Fruit fly (Drosophila melanogaster) whole organism, embryonic: ENCODE data around the gene Atx-1.
A peak's percentile ranks its signal among the peaks of the same experiment; 100 is the strongest.

Experiments used
- ATbp ChIP-seq: fragments of 200-800 bp; sonication (Bioruptor generic); optimal IDR thresholded peaks from 2 replicates; lab custom pipeline; 2017; ENCODE audit warnings: missing biosample characterization, mild to moderate bottlenecking, missing genetic modification characterization, missing genetic modification reagents
- Adf1 ChIP-seq: fragments of 200-800 bp; sonication (Bioruptor generic); IDR thresholded peaks from 2 replicates; pipeline ENCODE4 v1.3.6; 2022; ENCODE audit warnings: missing biosample characterization, missing genetic modification characterization
- CG11696 ChIP-seq: fragments of 200-800 bp; sonication (Bioruptor generic); IDR thresholded peaks from 2 replicates; pipeline ENCODE4 v1.3.6; 2022; ENCODE audit warnings: missing biosample characterization, missing genetic modification characterization
- CG12942 ChIP-seq: fragments of 200-800 bp; sonication (Bioruptor generic); optimal IDR thresholded peaks from 3 replicates; lab custom pipeline; 2016; ENCODE audit warnings: missing biosample characterization, missing genetic modification characterization
- CG13296 ChIP-seq: fragments of 200-800 bp; sonication (Bioruptor generic); optimal IDR thresholded peaks from 3 replicates; lab custom pipeline; 2018; ENCODE audit warnings: missing biosample characterization, mild to moderate bottlenecking, missing genetic modification characterization
- CG13624 ChIP-seq: fragments of 200-800 bp; sonication (Bioruptor generic); optimal IDR thresholded peaks from 2 replicates; lab custom pipeline; 2016; ENCODE audit warnings: missing biosample characterization, missing genetic modification characterization
- CG15479 ChIP-seq: fragments of 200-800 bp; sonication (Bioruptor generic); optimal IDR thresholded peaks from 3 replicates; lab custom pipeline; 2019; ENCODE audit warnings: missing biosample characterization, mild to moderate bottlenecking, missing genetic modification characterization, moderate library complexity
- CG15601 ChIP-seq: fragments of 200-800 bp; sonication (Bioruptor generic); optimal IDR thresholded peaks from 3 replicates; lab custom pipeline; 2019; ENCODE audit warnings: missing biosample characterization, mild to moderate bottlenecking, missing genetic modification characterization, moderate library complexity
- CG15696 ChIP-seq: fragments of 200-800 bp; sonication (Bioruptor generic); optimal IDR thresholded peaks from 2 replicates; lab custom pipeline; 2019; ENCODE audit warnings: missing biosample characterization, mild to moderate bottlenecking, missing genetic modification characterization, moderate library complexity
- CG1647 ChIP-seq: fragments of 200-800 bp; sonication (Bioruptor generic); optimal IDR thresholded peaks from 3 replicates; lab custom pipeline; 2016; ENCODE audit warnings: missing biosample characterization, missing genetic modification characterization
- CG17912 ChIP-seq: fragments of 200-800 bp; sonication (Bioruptor generic); optimal IDR thresholded peaks from 2 replicates; lab custom pipeline; 2018; ENCODE audit warnings: missing biosample characterization, mild to moderate bottlenecking, missing genetic modification characterization
- CG1792 ChIP-seq: fragments of 200-800 bp; sonication (Bioruptor generic); optimal IDR thresholded peaks from 2 replicates; lab custom pipeline; 2016; ENCODE audit warnings: missing biosample characterization, missing genetic modification characterization
- CG2129 ChIP-seq: fragments of 200-800 bp; sonication (Bioruptor generic); IDR thresholded peaks from 2 replicates; pipeline ENCODE4 v1.3.6; 2022; ENCODE audit warnings: missing biosample characterization, missing genetic modification characterization; ENCODE audit not compliant: partially characterized antibody
- CG2199 ChIP-seq: fragments of 200-800 bp; sonication (Bioruptor generic); IDR thresholded peaks from 3 replicates; pipeline ENCODE4 v1.3.6; 2022; ENCODE audit warnings: missing biosample characterization, missing genetic modification characterization
- CG31224 ChIP-seq: fragments of 200-800 bp; sonication (Bioruptor generic); IDR thresholded peaks from 2 replicates; pipeline ENCODE4 v1.3.6; 2022; ENCODE audit warnings: missing biosample characterization, missing genetic modification characterization
- CG3281 ChIP-seq: fragments of 200-800 bp; sonication (Bioruptor generic); optimal IDR thresholded peaks from 3 replicates; lab custom pipeline; 2017; ENCODE audit warnings: missing biosample characterization, mild to moderate bottlenecking, missing genetic modification characterization
- CG4360 ChIP-seq: fragments of 200-800 bp; sonication (Bioruptor generic); IDR thresholded peaks from 2 replicates; pipeline ENCODE4 v1.3.6; 2022; ENCODE audit warnings: missing biosample characterization, missing genetic modification characterization
- CG43689 ChIP-seq: fragments of 200-800 bp; sonication (Bioruptor generic); IDR thresholded peaks from 2 replicates; pipeline ENCODE4 v1.3.6; 2022; ENCODE audit warnings: missing biosample characterization, missing genetic modification characterization
- CG7271 ChIP-seq: fragments of 200-800 bp; sonication (Bioruptor generic); optimal IDR thresholded peaks from 2 replicates; lab custom pipeline; 2018; ENCODE audit warnings: missing biosample characterization, mild to moderate bottlenecking, missing genetic modification characterization, moderate library complexity
- CG7928 ChIP-seq: fragments of 200-800 bp; sonication (Bioruptor generic); optimal IDR thresholded peaks from 2 replicates; lab custom pipeline; 2017; ENCODE audit warnings: missing biosample characterization, mild to moderate bottlenecking, missing genetic modification characterization
- Dip2 ChIP-seq: fragments of 200-800 bp; sonication (Bioruptor generic); IDR thresholded peaks from 2 replicates; pipeline ENCODE4 v1.3.6; 2022; ENCODE audit warnings: missing biosample characterization, missing genetic modification characterization
- Drgx ChIP-seq: fragments of 200-800 bp; sonication (Bioruptor generic); IDR thresholded peaks from 2 replicates; pipeline ENCODE4 v1.3.6; 2022; ENCODE audit warnings: missing biosample characterization, missing genetic modification characterization
- E2f1 ChIP-seq: fragments of 200-800 bp; sonication (Bioruptor generic); IDR thresholded peaks from 2 replicates; pipeline ENCODE4 v1.3.6; 2022; ENCODE audit warnings: missing biosample characterization, missing genetic modification characterization
- ERR ChIP-seq: fragments of 200-800 bp; sonication (Bioruptor generic); optimal IDR thresholded peaks from 2 replicates; lab custom pipeline; 2016; ENCODE audit warnings: missing biosample characterization, missing genetic modification characterization
- HLH3B ChIP-seq: fragments of 200-800 bp; sonication (Bioruptor generic); IDR thresholded peaks from 2 replicates; pipeline ENCODE4 v1.3.6; 2022; ENCODE audit warnings: missing biosample characterization, missing genetic modification characterization
- Mes4 ChIP-seq: fragments of 200-800 bp; sonication (Bioruptor generic); optimal IDR thresholded peaks from 2 replicates; lab custom pipeline; 2016; ENCODE audit warnings: missing biosample characterization, missing genetic modification characterization
- NFAT ChIP-seq: fragments of 200-800 bp; sonication (Bioruptor generic); IDR thresholded peaks from 2 replicates; pipeline ENCODE4 v1.3.6; 2022; ENCODE audit warnings: missing biosample characterization, missing genetic modification characterization
- Oli ChIP-seq: fragments of 200-800 bp; sonication (Bioruptor generic); optimal IDR thresholded peaks from 2 replicates; lab custom pipeline; 2018; ENCODE audit warnings: missing biosample characterization, mild to moderate bottlenecking, missing genetic modification characterization, moderate library complexity
- PHDP ChIP-seq: fragments of 200-800 bp; sonication (Bioruptor generic); optimal IDR thresholded peaks from 3 replicates; lab custom pipeline; 2018; ENCODE audit warnings: missing biosample characterization, mild to moderate bottlenecking, missing genetic modification characterization, moderate library complexity
- Ptx1 ChIP-seq: fragments of 200-800 bp; sonication (Bioruptor generic); IDR thresholded peaks from 2 replicates; pipeline ENCODE4 v1.3.6; 2022; ENCODE audit warnings: missing biosample characterization, missing genetic modification characterization
- Rx ChIP-seq: fragments of 200-800 bp; sonication (Bioruptor generic); IDR thresholded peaks from 2 replicates; pipeline ENCODE4 v1.3.6; 2022; ENCODE audit warnings: missing biosample characterization, missing genetic modification characterization
- Sox102F ChIP-seq: fragments of 200-800 bp; sonication (Bioruptor generic); optimal IDR thresholded peaks from 2 replicates; lab custom pipeline; 2018; ENCODE audit warnings: missing biosample characterization, mild to moderate bottlenecking, missing genetic modification characterization, moderate library complexity
- Vsx1 ChIP-seq: fragments of 200-800 bp; sonication (Bioruptor generic); optimal IDR thresholded peaks from 2 replicates; lab custom pipeline; 2017; ENCODE audit warnings: missing biosample characterization, mild to moderate bottlenecking, missing genetic modification characterization, missing genetic modification reagents
- ap ChIP-seq: fragments of 200-800 bp; sonication (Bioruptor generic); IDR thresholded peaks from 2 replicates; pipeline ENCODE4 v1.3.6; 2022; ENCODE audit warnings: missing biosample characterization, missing genetic modification characterization
- ara ChIP-seq: fragments of 200-800 bp; sonication (Bioruptor generic); IDR thresholded peaks from 2 replicates; pipeline ENCODE4 v1.3.6; 2022; ENCODE audit warnings: missing biosample characterization, missing genetic modification characterization
- bigmax ChIP-seq: fragments of 200-800 bp; sonication (Bioruptor generic); optimal IDR thresholded peaks from 2 replicates; lab custom pipeline; 2018; ENCODE audit warnings: missing biosample characterization, mild to moderate bottlenecking, missing genetic modification characterization
- cg ChIP-seq: fragments of 200-800 bp; sonication (Bioruptor generic); optimal IDR thresholded peaks from 3 replicates; lab custom pipeline; 2019; ENCODE audit warnings: missing biosample characterization, mild to moderate bottlenecking, missing genetic modification characterization, moderate library complexity
- crol ChIP-seq: fragments of 200-800 bp; sonication (Bioruptor generic); IDR thresholded peaks from 2 replicates; pipeline ENCODE4 v1.3.6; 2022; ENCODE audit warnings: missing biosample characterization, missing genetic modification characterization
- da ChIP-seq: fragments of 200-800 bp; sonication (Bioruptor generic); optimal IDR thresholded peaks from 2 replicates; lab custom pipeline; 2016; ENCODE audit warnings: missing biosample characterization, missing genetic modification characterization
- dati ChIP-seq: fragments of 200-800 bp; sonication (Bioruptor generic); IDR thresholded peaks from 2 replicates; pipeline ENCODE4 v1.3.6; 2022; ENCODE audit warnings: missing biosample characterization, missing genetic modification characterization
- emc ChIP-seq: fragments of 200-800 bp; sonication (Bioruptor generic); optimal IDR thresholded peaks from 2 replicates; lab custom pipeline; 2016; ENCODE audit warnings: missing biosample characterization, missing genetic modification characterization
- gsb-n ChIP-seq: fragments of 200-800 bp; sonication (Bioruptor generic); optimal IDR thresholded peaks from 3 replicates; lab custom pipeline; 2018; ENCODE audit warnings: missing biosample characterization, mild to moderate bottlenecking, missing genetic modification characterization
- ind ChIP-seq: fragments of 200-800 bp; sonication (Bioruptor generic); optimal IDR thresholded peaks from 3 replicates; lab custom pipeline; 2016; ENCODE audit warnings: missing biosample characterization, missing genetic modification characterization
- insv ChIP-seq, 2 experiments: fragments of 200-800 bp; sonication (Bioruptor generic); optimal IDR thresholded peaks; 3 replicates each; lab custom pipeline; 2016 to 2018; ENCODE audit warnings: missing biosample characterization in 2 of 2, missing genetic modification characterization in 2 of 2
- jigr1 ChIP-seq: fragments of 200-800 bp; sonication (Bioruptor generic); IDR thresholded peaks from 3 replicates; pipeline ENCODE4 v1.3.6; 2022; ENCODE audit warnings: missing biosample characterization, missing genetic modification characterization
- onecut ChIP-seq: fragments of 200-800 bp; sonication (Bioruptor generic); IDR thresholded peaks from 2 replicates; pipeline ENCODE4 v1.3.6; 2022; ENCODE audit warnings: missing biosample characterization, missing genetic modification characterization
- seq ChIP-seq: fragments of 200-800 bp; sonication (Bioruptor generic); IDR thresholded peaks from 2 replicates; pipeline ENCODE4 v1.3.6; 2022; ENCODE audit warnings: missing biosample characterization, missing genetic modification characterization
- tap ChIP-seq: fragments of 200-800 bp; optimal IDR thresholded peaks from 3 replicates; lab custom pipeline; 2019; ENCODE audit warnings: missing biosample characterization, mild to moderate bottlenecking, missing genetic modification characterization, moderate library complexity
- tin ChIP-seq: fragments of 200-800 bp; sonication (Bioruptor generic); optimal IDR thresholded peaks from 3 replicates; lab custom pipeline; 2016; ENCODE audit warnings: missing biosample characterization, missing genetic modification characterization
- tna ChIP-seq: fragments of 200-800 bp; sonication (Bioruptor generic); IDR thresholded peaks from 2 replicates; pipeline ENCODE4 v1.3.6; 2022; ENCODE audit warnings: missing biosample characterization, missing genetic modification characterization; ENCODE audit not compliant: partially characterized antibody
- tup ChIP-seq: fragments of 200-800 bp; sonication (Bioruptor generic); optimal IDR thresholded peaks from 2 replicates; lab custom pipeline; 2016; ENCODE audit warnings: missing biosample characterization, mild to moderate bottlenecking, missing genetic modification characterization, moderate library complexity
- usp ChIP-seq: fragments of >200 bp; optimal IDR thresholded peaks from 2 replicates; lab custom pipeline; 2017; ENCODE audit warnings: missing biosample characterization, missing genetic modification characterization

Atx-1 gene

dm6 chrX:6803312-6803794 lies 19.7 kb upstream of the Atx-1 start, which contains the start of the genes C3G and pod1 (continued):
- TF ChIP-seq tna (GFP tag; lab: Robert Waterston, UW) (peak; percentile 98), E2f1 (GFP tag; lab: Robert Waterston, UW) (no peak), CG7928 (peak; percentile 6), CG2129 (GFP tag; lab: Robert Waterston, UW) (peak; percentile 85), Dip2 (GFP tag; lab: Robert Waterston, UW) (no peak), CG4360 (GFP tag; lab: Robert Waterston, UW) (peak; percentile 57), ATbp (no peak), CG13296 (peak; percentile 5), CG3281 (GFP tag; lab: Kevin White, UChicago) (no peak), Ptx1 (GFP tag; lab: Robert Waterston, UW) (peak; percentile 18; the same call in 1 of the 2 replicates), tin (GFP tag; lab: Kevin White, UChicago) (peak; percentile 32), insv (GFP tag; optimal IDR thresholded peaks at IDR 0.05; lab: Kevin White, UChicago) (no peak), usp (no peak), gsb-n (tag; lab: Kevin White, UChicago) (no peak), ap (GFP tag; lab: Robert Waterston, UW) (no peak), Oli (tag; lab: Kevin White, UChicago) (no peak), CG11696 (no peak), CG12942 (peak; percentile 32), Adf1 (no peak), ind (peak; percentile 17), cg (GFP tag; lab: Kevin White, UChicago) (peak; percentile 93), Rx (GFP tag; lab: Robert Waterston, UW) (no peak), onecut (GFP tag; lab: Robert Waterston, UW) (peak; percentile 25; the same call in 1 of the 2 replicates), crol (GFP tag; lab: Robert Waterston, UW) (no peak), tap (no peak), jigr1 (GFP tag; lab: Robert Waterston, UW) (no peak), emc (no peak), PHDP (tag; lab: Kevin White, UChicago) (peak; percentile 28), CG43689 (GFP tag; lab: Robert Waterston, UW) (no peak), CG15601 (tag; lab: Kevin White, UChicago) (peak; percentile 52), CG15696 (tag; lab: Kevin White, UChicago) (no peak), NFAT (GFP tag; lab: Robert Waterston, UW) (peak; percentile 62; the same call in 1 of the 2 replicates), CG31224 (no peak), HLH3B (GFP tag; lab: Robert Waterston, UW) (no peak), dati (GFP tag; lab: Robert Waterston, UW) (no peak), Sox102F (GFP tag; lab: Kevin White, UChicago) (no peak), CG13624 (GFP tag; lab: Kevin White, UChicago) (peak; percentile 78), Mes4 (GFP tag; lab: Kevin White, UChicago) (no peak), CG1647 (GFP tag; lab: Kevin White, UChicago) (peak; percentile 39), Drgx (GFP tag; lab: Robert Waterston, UW) (no peak), CG2199 (no peak), CG7271 (no peak), tup (GFP tag; lab: Kevin White, UChicago) (no peak), ERR (GFP tag; lab: Kevin White, UChicago) (peak; percentile 6), CG15479 (GFP tag; lab: Kevin White, UChicago) (peak; percentile 82), bigmax (GFP tag; lab: Kevin White, UChicago) (no peak), da (no peak), seq (GFP tag; lab: Robert Waterston, UW) (no peak), ara (GFP tag; lab: Robert Waterston, UW) (no peak), CG1792 (peak; percentile 18), CG17912 (GFP tag; lab: Kevin White, UChicago) (peak; percentile 11), Vsx1 (GFP tag; lab: Kevin White, UChicago) (peak; percentile 16)
